Worm (Caenorhabditis elegans): Measurements from ENCODE around the gene T10B5.3.

DNA sequence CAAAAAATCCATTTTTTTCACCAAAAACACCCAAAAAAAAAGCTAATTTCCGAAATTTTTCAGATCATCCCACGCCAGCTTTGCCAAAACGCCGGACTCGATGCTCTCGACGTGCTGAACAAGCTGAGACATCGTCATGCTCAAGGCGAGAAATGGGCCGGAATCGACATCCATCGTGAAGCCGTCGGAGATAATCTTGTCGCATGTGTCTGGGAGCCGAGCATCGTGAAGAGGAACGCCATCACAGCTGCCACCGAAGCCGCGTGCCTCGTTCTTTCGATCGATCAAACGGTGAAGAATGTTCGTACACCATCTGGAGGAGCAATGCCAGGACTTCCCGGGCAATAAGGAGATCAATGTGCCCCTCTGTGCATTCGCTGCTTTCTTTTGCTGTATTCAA, 5.2 kb upstream of the T10B5.3 start:
- TF ChIP-seq ama-1 (optimal IDR thresholded peaks at IDR 0.05) (no peak), ZK546.5 (tag; optimal IDR thresholded peaks at IDR 0.05) (no peak), lin-39 (tag; optimal IDR thresholded peaks at IDR 0.05) (no peak), nhr-77 (tag; optimal IDR thresholded peaks at IDR 0.05) (no peak), fkh-10 (GFP tag; optimal IDR thresholded peaks at IDR 0.05) (no peak), lin-15B (tag; optimal IDR thresholded peaks at IDR 0.05) (no peak), daf-12 (tag; optimal IDR thresholded peaks at IDR 0.05) (no peak), snpc-4 (tag; optimal IDR thresholded peaks at IDR 0.05) (no peak), ceh-32 (tag; optimal IDR thresholded peaks at IDR 0.05; ENCODE audit: poor library complexity) (no peak), ces-1 (GFP tag; optimal IDR thresholded peaks at IDR 0.05) (no peak), ztf-11 (tag; optimal IDR thresholded peaks at IDR 0.05) (no peak), unc-62 (GFP tag; optimal IDR thresholded peaks at IDR 0.05 in 1 of 2) (no peak), unc-62 (tag; optimal IDR thresholded peaks at IDR 0.05) (no peak), skn-1 (tag; optimal IDR thresholded peaks at IDR 0.05) (no peak)
